Worm (Caenorhabditis elegans): ENCODE results near the gene lys-3.

lys-3 gene

ce11 chrV:10289743-10290142 lies 6.4 kb upstream of the lys-3 start, which contains the start of gene B0024.15:
Gene B0024.15 (plus strand): TSS chrV:10290043.
- TF ChIP-seq sma-3 (GFP tag; optimal IDR thresholded peaks at IDR 0.05) (no peak), lin-11 (tag; optimal IDR thresholded peaks at IDR 0.05) (no peak), elt-3 (tag; optimal IDR thresholded peaks at IDR 0.05) (no peak), Y55F3AM.14 (GFP tag; optimal IDR thresholded peaks at IDR 0.05) (no peak), ceh-16 (tag; optimal IDR thresholded peaks at IDR 0.05) (no peak), unc-55 (GFP tag; optimal IDR thresholded peaks at IDR 0.05) (no peak), nhr-77 (tag; optimal IDR thresholded peaks at IDR 0.05) (no peak), mdl-1 (tag; optimal IDR thresholded peaks at IDR 0.05) (no peak), alr-1 (tag; optimal IDR thresholded peaks at IDR 0.05) (no peak)

ce11 chrV:10287260-10287659 lies 3.9 kb upstream of the lys-3 start, which contains the start of gene B0024.3:
Gene B0024.3 (plus strand): TSS chrV:10287560.
- TF ChIP-seq fos-1 (tag; optimal IDR thresholded peaks at IDR 0.05) (no peak), lin-11 (tag; optimal IDR thresholded peaks at IDR 0.05) (no peak), nhr-10 (tag; optimal IDR thresholded peaks at IDR 0.05) (no peak), ZK546.5 (tag; optimal IDR thresholded peaks at IDR 0.05) (no peak), Y55F3AM.14 (GFP tag; optimal IDR thresholded peaks at IDR 0.05) (no peak), sma-9 (GFP tag; optimal IDR thresholded peaks at IDR 0.05) (no peak), sma-9 (tag; optimal IDR thresholded peaks at IDR 0.05) (no peak), ztf-11 (tag; optimal IDR thresholded peaks at IDR 0.05) (no peak)

ce11 chrV:10285853-10286252 lies 2.5 kb upstream of the lys-3 start:
- TF ChIP-seq unc-55 (GFP tag; optimal IDR thresholded peaks at IDR 0.05): no peak
- no peak for TF ChIP-seq lin-13 (GFP tag; optimal IDR thresholded peaks at IDR 0.05)
- TF ChIP-seq C34F6.9 (tag; optimal IDR thresholded peaks at IDR 0.05): no peak
- no peak for TF ChIP-seq mbf-1 (tag; optimal IDR thresholded peaks at IDR 0.05)
- no peak for TF ChIP-seq ZK546.5 (tag; optimal IDR thresholded peaks at IDR 0.05)
- no peak for TF ChIP-seq snpc-4 (tag; optimal IDR thresholded peaks at IDR 0.05)
- no peak for TF ChIP-seq ceh-16 (tag; optimal IDR thresholded peaks at IDR 0.05)
- TF ChIP-seq ztf-1 (GFP tag; conservative IDR thresholded peaks at IDR 0.05): no peak
- no peak for TF ChIP-seq ceh-82 (tag; optimal IDR thresholded peaks at IDR 0.05)
- TF ChIP-seq ztf-11 (tag; optimal IDR thresholded peaks at IDR 0.05): no peak
- TF ChIP-seq dmd-4 (tag; optimal IDR thresholded peaks at IDR 0.05): no peak
- no peak for TF ChIP-seq sma-3 (GFP tag; optimal IDR thresholded peaks at IDR 0.05)
- no peak for TF ChIP-seq alr-1 (tag; optimal IDR thresholded peaks at IDR 0.05)
- TF ChIP-seq elt-3 (tag; optimal IDR thresholded peaks at IDR 0.05): no peak

ce11 chrV:10281374-10281773 lies 2.0 kb downstream of the lys-3 start, which contains the start of gene lys-2:
Gene lys-2 (minus strand): TSS chrV:10281474.
- TF ChIP-seq crh-2 (tag; optimal IDR thresholded peaks at IDR 0.05): peak; percentile 27
- peak; percentile 92 for TF ChIP-seq fos-1 (tag; optimal IDR thresholded peaks at IDR 0.05)
- no peak for TF ChIP-seq nhr-12 (tag; optimal IDR thresholded peaks at IDR 0.05)
- peak; percentile 66 for TF ChIP-seq sma-9 (GFP tag; optimal IDR thresholded peaks at IDR 0.05)
- no peak for TF ChIP-seq sma-9 (tag; optimal IDR thresholded peaks at IDR 0.05)
- TF ChIP-seq ztf-1 (GFP tag; conservative IDR thresholded peaks at IDR 0.05): no peak
- no peak for TF ChIP-seq ztf-11 (tag; optimal IDR thresholded peaks at IDR 0.05)
- TF ChIP-seq F13H6.1 (tag; optimal IDR thresholded peaks at IDR 0.05): no peak

ce11 chrV:10280112-10280511 lies 3.2 kb downstream of the lys-3 start:
- peak; percentile 47 for TF ChIP-seq gmeb-1 (tag; optimal IDR thresholded peaks at IDR 0.05)
- no peak for TF ChIP-seq lin-39 (tag; optimal IDR thresholded peaks at IDR 0.05)
- TF ChIP-seq unc-62 (GFP tag; optimal IDR thresholded peaks at IDR 0.05): no peak
- peak; percentile 24 for TF ChIP-seq sma-9 (GFP tag; optimal IDR thresholded peaks at IDR 0.05)
- TF ChIP-seq sma-9 (tag; optimal IDR thresholded peaks at IDR 0.05): no peak
- no peak for TF ChIP-seq mdl-1 (tag; optimal IDR thresholded peaks at IDR 0.05)
- peak; percentile 12 for TF ChIP-seq crh-2 (tag; optimal IDR thresholded peaks at IDR 0.05)
- TF ChIP-seq fos-1 (tag; optimal IDR thresholded peaks at IDR 0.05): peak; percentile 70
- TF ChIP-seq ceh-82 (tag; optimal IDR thresholded peaks at IDR 0.05): no peak
- no peak for TF ChIP-seq lin-13 (GFP tag; optimal IDR thresholded peaks at IDR 0.05)

- TF ChIP-seq lsy-2 (tag; optimal IDR thresholded peaks at IDR 0.05) (no peak), ceh-16 (tag; optimal IDR thresholded peaks at IDR 0.05) (no peak), fos-1 (tag; optimal IDR thresholded peaks at IDR 0.05) (peak; percentile 95), peb-1 (tag; optimal IDR thresholded peaks at IDR 0.05) (no peak), lin-11 (tag; optimal IDR thresholded peaks at IDR 0.05) (no peak), F13H6.1 (tag; optimal IDR thresholded peaks at IDR 0.05) (no peak), sma-9 (GFP tag; optimal IDR thresholded peaks at IDR 0.05) (peak; percentile 35), sma-9 (tag; optimal IDR thresholded peaks at IDR 0.05) (no peak), nhr-11 (tag; optimal IDR thresholded peaks at IDR 0.05) (no peak), nhr-77 (tag; optimal IDR thresholded peaks at IDR 0.05) (no peak), elt-3 (tag; optimal IDR thresholded peaks at IDR 0.05) (no peak), nhr-237 (tag; optimal IDR thresholded peaks at IDR 0.05) (no peak), egl-27 (tag; optimal IDR thresholded peaks at IDR 0.05) (no peak), alr-1 (tag; optimal IDR thresholded peaks at IDR 0.05) (no peak), gmeb-1 (tag; optimal IDR thresholded peaks at IDR 0.05) (no peak), sma-3 (GFP tag; optimal IDR thresholded peaks at IDR 0.05) (no peak)
These were observed 5.8 kb downstream of the lys-3 start, which contains the start of gene lys-1 for ce11 chrV:10277579-10277978. Gene lys-1 (plus strand): TSS chrV:10277904.

All from whole organism, L2 larva.